Fruit fly (Drosophila melanogaster) whole organism, embryonic: Measurements from ENCODE around the gene CG46465.
A peak's percentile ranks its signal among the peaks of the same experiment; 100 is the strongest.

Experiments used
- Ada2b ChIP-seq: fragments of 200-800 bp; sonication (Bioruptor generic); IDR thresholded peaks from 2 replicates; pipeline ENCODE4 v1.3.6; 2022; ENCODE audit warnings: missing biosample characterization, missing genetic modification characterization
- Blimp-1 ChIP-seq: fragments of 200-800 bp; sonication (Bioruptor generic); optimal IDR thresholded peaks from 3 replicates; lab custom pipeline; 2018; ENCODE audit warnings: missing biosample characterization, missing genetic modification characterization, mild to moderate bottlenecking, moderate library complexity, missing genetic modification reagents
- CG10543 ChIP-seq: fragments of 200-800 bp; sonication (Bioruptor generic); optimal IDR thresholded peaks from 3 replicates; lab custom pipeline; 2017; ENCODE audit warnings: missing biosample characterization, mild to moderate bottlenecking, missing genetic modification characterization, moderate library complexity
- CG11560 ChIP-seq: fragments of 200-800 bp; sonication (Bioruptor generic); IDR thresholded peaks from 3 replicates; pipeline ENCODE4 v1.3.6; 2022; ENCODE audit warnings: missing biosample characterization, missing genetic modification characterization
- CG14710 ChIP-seq: fragments of 200-800 bp; sonication (Bioruptor generic); optimal IDR thresholded peaks from 3 replicates; lab custom pipeline; 2019; ENCODE audit warnings: missing biosample characterization, mild to moderate bottlenecking, missing genetic modification characterization, moderate library complexity
- CG15696 ChIP-seq: fragments of 200-800 bp; sonication (Bioruptor generic); optimal IDR thresholded peaks from 2 replicates; lab custom pipeline; 2019; ENCODE audit warnings: missing biosample characterization, mild to moderate bottlenecking, missing genetic modification characterization, moderate library complexity
- CG16813 ChIP-seq: fragments of 200-800 bp; sonication (Bioruptor generic); IDR thresholded peaks from 3 replicates; pipeline ENCODE4 v1.3.6; 2022; ENCODE audit warnings: missing biosample characterization, missing genetic modification characterization; ENCODE audit not compliant: partially characterized antibody
- CG17186 ChIP-seq: fragments of 200-800 bp; sonication (Bioruptor generic); optimal IDR thresholded peaks from 3 replicates; lab custom pipeline; 2017; ENCODE audit warnings: missing biosample characterization, missing genetic modification reagents, missing genetic modification characterization
- CG17829 ChIP-seq: fragments of 200-800 bp; optimal IDR thresholded peaks from 2 replicates; lab custom pipeline; 2019; ENCODE audit warnings: missing biosample characterization, mild to moderate bottlenecking, missing genetic modification characterization, moderate library complexity
- CG2678 ChIP-seq: fragments of 200-800 bp; sonication (Bioruptor generic); optimal IDR thresholded peaks from 3 replicates; lab custom pipeline; 2019; ENCODE audit warnings: missing biosample characterization, mild to moderate bottlenecking, missing genetic modification characterization, moderate library complexity
- CG31365 ChIP-seq: fragments of 200-800 bp; sonication (Bioruptor generic); optimal IDR thresholded peaks from 2 replicates; lab custom pipeline; 2018; ENCODE audit warnings: missing biosample characterization, mild to moderate bottlenecking, missing genetic modification characterization
- CG3163 ChIP-seq: fragments of 200-800 bp; sonication (Bioruptor generic); optimal IDR thresholded peaks from 3 replicates; lab custom pipeline; 2016; ENCODE audit warnings: missing biosample characterization, missing genetic modification characterization
- CG32532 ChIP-seq: fragments of 200-800 bp; sonication (Bioruptor generic); IDR thresholded peaks from 2 replicates; pipeline ENCODE4 v1.3.6; 2022; ENCODE audit warnings: missing biosample characterization, missing genetic modification characterization
- CG34224 ChIP-seq: fragments of 200-800 bp; sonication (Bioruptor generic); IDR thresholded peaks from 3 replicates; pipeline ENCODE4 v1.3.6; 2022; ENCODE audit warnings: missing biosample characterization, missing genetic modification characterization; ENCODE audit not compliant: partially characterized antibody
- CG4820 ChIP-seq: fragments of 200-800 bp; sonication (Bioruptor generic); optimal IDR thresholded peaks from 3 replicates; lab custom pipeline; 2016; ENCODE audit warnings: missing biosample characterization, missing genetic modification characterization
- CG5180 ChIP-seq: fragments of 200-800 bp; sonication (Bioruptor generic); optimal IDR thresholded peaks from 3 replicates; lab custom pipeline; 2017; ENCODE audit warnings: missing biosample characterization, missing genetic modification characterization, mild to moderate bottlenecking, moderate library complexity, missing genetic modification reagents
- CG7372 ChIP-seq: fragments of 200-800 bp; sonication (Bioruptor generic); IDR thresholded peaks from 2 replicates; pipeline ENCODE4 v1.3.6; 2022; ENCODE audit warnings: missing biosample characterization, missing genetic modification characterization
- CG8944 ChIP-seq: fragments of 200-800 bp; sonication (Bioruptor generic); optimal IDR thresholded peaks from 3 replicates; lab custom pipeline; 2016; ENCODE audit warnings: missing biosample characterization, missing genetic modification characterization
- CG9215 ChIP-seq: fragments of 200-800 bp; sonication (Bioruptor generic); IDR thresholded peaks from 2 replicates; pipeline ENCODE4 v1.3.6; 2022; ENCODE audit warnings: missing biosample characterization, missing genetic modification characterization
- CG9932 ChIP-seq: fragments of 200-800 bp; sonication (Bioruptor generic); IDR thresholded peaks from 2 replicates; pipeline ENCODE4 v1.3.6; 2022; ENCODE audit warnings: missing biosample characterization, missing genetic modification characterization
- Deaf1 ChIP-seq: fragments of 200-800 bp; optimal IDR thresholded peaks from 3 replicates; lab custom pipeline; 2019; ENCODE audit warnings: missing biosample characterization, mild to moderate bottlenecking, missing genetic modification characterization, moderate library complexity
- Fer3 ChIP-seq: fragments of 200-800 bp; sonication (Bioruptor generic); optimal IDR thresholded peaks from 2 replicates; lab custom pipeline; 2018; ENCODE audit warnings: missing biosample characterization, mild to moderate bottlenecking, missing genetic modification characterization, moderate library complexity
- Gug ChIP-seq: fragments of 200-800 bp; sonication (Bioruptor generic); IDR thresholded peaks from 4 replicates; pipeline ENCODE4 v1.3.6; 2022; ENCODE audit warnings: missing biosample characterization, missing genetic modification characterization
- Meics ChIP-seq: fragments of 200-800 bp; sonication (Bioruptor generic); optimal IDR thresholded peaks from 2 replicates; lab custom pipeline; 2017; ENCODE audit warnings: missing biosample characterization, mild to moderate bottlenecking, missing genetic modification characterization
- PHDP ChIP-seq: fragments of 200-800 bp; sonication (Bioruptor generic); optimal IDR thresholded peaks from 3 replicates; lab custom pipeline; 2018; ENCODE audit warnings: missing biosample characterization, mild to moderate bottlenecking, missing genetic modification characterization, moderate library complexity
- Sox102F ChIP-seq: fragments of 200-800 bp; sonication (Bioruptor generic); optimal IDR thresholded peaks from 2 replicates; lab custom pipeline; 2018; ENCODE audit warnings: missing biosample characterization, mild to moderate bottlenecking, missing genetic modification characterization, moderate library complexity
- Taf1 ChIP-seq: fragments of 200-800 bp; sonication (Bioruptor generic); IDR thresholded peaks from 2 replicates; pipeline ENCODE4 v1.3.6; 2022; ENCODE audit warnings: missing biosample characterization, missing genetic modification characterization
- ato ChIP-seq: fragments of 200-800 bp; sonication (Bioruptor generic); IDR thresholded peaks from 2 replicates; pipeline ENCODE4 v1.3.6; 2022; ENCODE audit warnings: missing biosample characterization, missing genetic modification characterization; ENCODE audit not compliant: partially characterized antibody
- bab2 ChIP-seq: fragments of 200-800 bp; sonication (Bioruptor generic); optimal IDR thresholded peaks from 2 replicates; lab custom pipeline; 2016; ENCODE audit warnings: missing biosample characterization, missing genetic modification characterization
- crol ChIP-seq: fragments of 200-800 bp; sonication (Bioruptor generic); IDR thresholded peaks from 2 replicates; pipeline ENCODE4 v1.3.6; 2022; ENCODE audit warnings: missing biosample characterization, missing genetic modification characterization
- cwo ChIP-seq: fragments of 200-800 bp; sonication (Bioruptor generic); optimal IDR thresholded peaks from 3 replicates; lab custom pipeline; 2017; ENCODE audit warnings: missing biosample characterization, missing genetic modification characterization, mild to moderate bottlenecking, moderate library complexity, missing genetic modification reagents
- fd96Cb ChIP-seq: fragments of 200-800 bp; sonication (Bioruptor generic); optimal IDR thresholded peaks from 2 replicates; lab custom pipeline; 2018; ENCODE audit warnings: missing biosample characterization, mild to moderate bottlenecking, missing genetic modification characterization, moderate library complexity
- gcm2 ChIP-seq: fragments of 200-800 bp; sonication (Bioruptor generic); optimal IDR thresholded peaks from 2 replicates; lab custom pipeline; 2016; ENCODE audit warnings: missing biosample characterization, missing genetic modification characterization
- hkb ChIP-seq, 2 experiments: fragments of 200-800 bp in 1 of 2; fragments of >200 bp in 1 of 2; sonication (Bioruptor generic) in 1 of 2; IDR thresholded peaks in 1 of 2; optimal IDR thresholded peaks in 1 of 2; 2 replicates each; pipeline versions ENCODE4 v1.3.6 to Lab custom; 2017 to 2022; ENCODE audit warnings: missing biosample characterization in 1 of 2, missing genetic modification characterization in 1 of 2
- jing ChIP-seq: fragments of 200-800 bp; sonication (Bioruptor generic); optimal IDR thresholded peaks from 2 replicates; lab custom pipeline; 2018; ENCODE audit warnings: missing biosample characterization, mild to moderate bottlenecking, missing genetic modification characterization
- luna ChIP-seq: fragments of 200-800 bp; sonication (Bioruptor generic); optimal IDR thresholded peaks from 2 replicates; lab custom pipeline; 2016; ENCODE audit warnings: missing biosample characterization, missing genetic modification characterization
- maf-S ChIP-seq: fragments of 200-800 bp; sonication (Bioruptor generic); optimal IDR thresholded peaks from 2 replicates; lab custom pipeline; 2016; ENCODE audit warnings: missing biosample characterization, missing genetic modification characterization
- mirr ChIP-seq: fragments of 200-800 bp; sonication (Bioruptor generic); optimal IDR thresholded peaks from 3 replicates; lab custom pipeline; 2018; ENCODE audit warnings: missing biosample characterization, mild to moderate bottlenecking, missing genetic modification characterization
- pho ChIP-seq: fragments of 200-800 bp; sonication (Bioruptor generic); optimal IDR thresholded peaks from 2 replicates; lab custom pipeline; 2016; ENCODE audit warnings: missing biosample characterization, missing genetic modification characterization
- row ChIP-seq: fragments of 200-800 bp; sonication (Bioruptor generic); IDR thresholded peaks from 3 replicates; pipeline ENCODE4 v1.3.6; 2022; ENCODE audit warnings: missing biosample characterization, missing genetic modification characterization
- scrt ChIP-seq: fragments of 200-800 bp; sonication (Bioruptor generic); optimal IDR thresholded peaks from 2 replicates; lab custom pipeline; 2018; ENCODE audit warnings: missing biosample characterization, mild to moderate bottlenecking, missing genetic modification characterization, moderate library complexity
- sd ChIP-seq: fragments of 200-800 bp; sonication (Bioruptor generic); optimal IDR thresholded peaks from 3 replicates; lab custom pipeline; 2018; ENCODE audit warnings: missing biosample characterization, mild to moderate bottlenecking, missing genetic modification characterization, moderate library complexity
- slou ChIP-seq: fragments of 200-800 bp; sonication (Bioruptor generic); optimal IDR thresholded peaks from 3 replicates; lab custom pipeline; 2016; ENCODE audit warnings: missing biosample characterization, missing genetic modification characterization
- tio ChIP-seq: fragments of 200-800 bp; sonication (Bioruptor generic); optimal IDR thresholded peaks from 2 replicates; lab custom pipeline; 2017; ENCODE audit warnings: missing biosample characterization, missing genetic modification characterization, inconsistent platforms
- toy ChIP-seq: fragments of 200-800 bp; sonication (Bioruptor generic); IDR thresholded peaks from 2 replicates; pipeline ENCODE4 v1.3.6; 2022; ENCODE audit warnings: missing biosample characterization, missing genetic modification characterization

Gene CG46465

DNA sequence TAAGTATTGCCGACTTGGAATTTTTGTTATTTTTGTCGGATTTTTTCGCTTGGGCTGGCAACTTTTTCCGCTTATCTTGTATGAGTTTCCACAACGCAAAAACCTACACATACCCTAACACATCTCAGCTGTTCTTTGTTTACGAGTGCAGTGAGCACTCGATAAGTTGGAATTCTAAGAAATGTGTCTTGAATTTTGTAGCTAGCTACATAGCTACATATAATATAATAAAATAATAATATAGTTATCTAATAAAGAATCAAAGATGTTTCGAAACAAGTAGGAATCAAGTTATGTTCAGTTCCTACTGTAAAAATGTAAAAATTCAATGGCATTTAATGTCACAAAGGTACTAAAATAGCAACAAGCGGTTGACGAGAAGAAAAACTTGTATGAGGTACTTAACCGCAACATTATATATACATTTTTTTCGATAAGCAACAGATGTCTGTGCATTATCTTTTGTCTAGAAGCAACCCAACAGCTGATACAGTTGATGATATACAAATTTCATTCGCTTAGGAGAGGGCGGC, 35.1 kb upstream of the CG46465 start, which contains the start of gene Bhmt (continued):
- TF ChIP-seq CG7372 (peak; percentile 40; the same call in 1 of the 2 replicates), CG34224 (no peak), luna (GFP tag; lab: Kevin White, UChicago) (no peak), Meics (peak; percentile 86), Sox102F (GFP tag; lab: Kevin White, UChicago) (peak; percentile 62)

DNA sequence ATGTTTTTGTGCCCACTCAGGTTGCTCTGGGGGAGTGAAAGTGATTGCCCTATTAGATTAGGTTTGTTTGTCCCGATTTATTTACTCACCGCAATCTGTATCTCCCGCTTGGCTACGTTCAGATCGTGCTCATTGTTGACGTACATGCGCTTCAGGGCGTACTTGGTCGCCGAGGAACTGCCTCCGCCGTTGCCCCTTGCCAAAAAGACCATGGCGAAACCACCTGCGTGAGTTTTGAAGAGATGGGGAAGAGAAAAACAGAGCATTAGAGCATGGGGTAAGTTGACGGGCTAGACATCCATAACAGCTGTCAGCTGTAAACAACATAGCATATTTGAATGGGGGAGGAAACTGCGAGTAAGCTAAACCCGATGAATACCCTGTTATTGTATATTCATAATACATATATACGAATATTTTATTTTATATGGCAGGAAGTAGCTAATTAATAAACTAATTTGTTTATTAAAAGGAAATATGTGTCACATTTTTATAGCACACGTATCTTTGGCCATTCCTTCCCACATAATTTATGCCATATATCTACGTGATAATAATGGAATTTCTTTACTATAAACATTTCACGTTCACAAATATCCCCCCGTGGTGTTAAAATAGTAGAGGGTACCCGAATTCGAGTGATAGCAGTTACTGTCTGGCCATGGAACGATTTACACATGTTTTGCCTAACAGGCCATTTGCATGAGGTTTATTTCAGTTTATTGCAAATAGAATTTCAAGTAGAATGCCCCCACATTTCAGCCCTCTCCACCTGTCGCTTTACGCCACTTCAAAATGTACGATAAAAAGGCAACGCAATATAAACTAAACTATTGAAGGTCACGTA, 26.7 kb upstream of the CG46465 start:
- peak; percentile 5; the same call in 1 of the 2 replicates for TF ChIP-seq CG9215 (GFP tag; lab: Robert Waterston, UW)
- peak; percentile 46 for TF ChIP-seq scrt
- no peak for TF ChIP-seq CG16813
- TF ChIP-seq CG17829 (tag; lab: Kevin White, UChicago): peak; percentile 13
- TF ChIP-seq CG14710 (tag; lab: Kevin White, UChicago): no peak
- no peak for TF ChIP-seq CG15696 (tag; lab: Kevin White, UChicago)
- no peak for TF ChIP-seq toy (GFP tag; lab: Robert Waterston, UW)
- peak; percentile 34 for TF ChIP-seq fd96Cb (tag; lab: Kevin White, UChicago)
- no peak for TF ChIP-seq CG11560 (tag; lab: Robert Waterston, UW)
- no peak for TF ChIP-seq pho
- TF ChIP-seq maf-S (GFP tag; lab: Kevin White, UChicago): no peak
- no peak for TF ChIP-seq CG5180 (GFP tag; lab: Kevin White, UChicago)
- peak; percentile 64 for TF ChIP-seq PHDP (tag; lab: Kevin White, UChicago)
- TF ChIP-seq Deaf1: peak; percentile 1
- no peak for TF ChIP-seq CG31365 (tag; lab: Kevin White, UChicago)
- no peak for TF ChIP-seq slou
- TF ChIP-seq jing (GFP tag; lab: Kevin White, UChicago): no peak
- peak; percentile 70 for TF ChIP-seq CG2678 (tag; lab: Kevin White, UChicago)
- TF ChIP-seq crol: 0 out of 2 replicates have a peak, but pooled peaks have one; percentile 7
- TF ChIP-seq Fer3 (tag; lab: Kevin White, UChicago): peak; percentile 51
- TF ChIP-seq CG9932 (GFP tag; lab: Robert Waterston, UW): peak; percentile 19; the same call in 1 of the 2 replicates
- TF ChIP-seq ato (GFP tag; lab: Robert Waterston, UW): no peak
- peak; percentile 13 for TF ChIP-seq CG10543 (GFP tag; lab: Kevin White, UChicago)
- TF ChIP-seq tio (GFP tag; lab: Kevin White, UChicago): no peak
- TF ChIP-seq mirr (GFP tag; lab: Kevin White, UChicago): peak; percentile 84
- no peak for TF ChIP-seq Gug (GFP tag; lab: Robert Waterston, UW)
- no peak for TF ChIP-seq CG4820 (GFP tag; lab: Kevin White, UChicago)
- no peak for TF ChIP-seq Blimp-1 (GFP tag; lab: Kevin White, UChicago)
- peak; percentile 56 for TF ChIP-seq Taf1 (GFP tag; lab: Robert Waterston, UW)
- 0 out of 2 replicates have a peak, but pooled peaks have one; percentile 47 for TF ChIP-seq CG32532
- TF ChIP-seq CG17186: no peak
- peak; percentile 43 for TF ChIP-seq cwo (GFP tag; lab: Kevin White, UChicago)
- no peak for TF ChIP-seq gcm2 (GFP tag; lab: Kevin White, UChicago)
- no peak for TF ChIP-seq bab2 (GFP tag; lab: Kevin White, UChicago)
- peak; percentile 70 for TF ChIP-seq sd (tag; lab: Kevin White, UChicago)
- TF ChIP-seq hkb (optimal IDR thresholded peaks at IDR 0.05; lab: Kevin White, UChicago): no peak
- 0 out of 2 replicates have a peak, but pooled peaks have one; percentile 36 for TF ChIP-seq hkb (GFP tag; IDR thresholded peaks at IDR 0.05; lab: Robert Waterston, UW)
- TF ChIP-seq Ada2b (GFP tag; lab: Robert Waterston, UW): peak; percentile 18; the same call in 1 of the 2 replicates
- peak; percentile 76 for TF ChIP-seq row
- peak; percentile 15 for TF ChIP-seq Sox102F (GFP tag; lab: Kevin White, UChicago)
- TF ChIP-seq CG8944 (GFP tag; lab: Kevin White, UChicago): no peak
- no peak for TF ChIP-seq CG3163 (GFP tag; lab: Kevin White, UChicago)
